Worm (Caenorhabditis elegans) whole organism, L1 larva: ENCODE data around the gene clec-128.

Experiments
- blmp-1 ChIP-seq: fragments of 150-350 bp; optimal IDR thresholded peaks from 2 replicates; lab custom pipeline; 2014; ENCODE audit warnings: missing biosample characterization, missing genetic modification characterization
- ceh-82 ChIP-seq, 3 experiments: fragments of 150-350 bp in 1 of 3; sonication (generic microtip) in 2 of 3; optimal IDR thresholded peaks; 2 replicates each; lab custom pipeline; 2014 to 2017; ENCODE audit warnings: missing biosample characterization in 3 of 3, missing genetic modification characterization in 3 of 3
- ces-1 ChIP-seq: fragments of 150-350 bp; optimal IDR thresholded peaks from 2 replicates; lab custom pipeline; 2014; ENCODE audit warnings: missing biosample characterization, missing genetic modification reagents, missing genetic modification characterization
- efl-1 ChIP-seq, 4 experiments: fragments of 150-350 bp; optimal IDR thresholded peaks in 3 of 4; peaks in 1 of 4; 1 replicate in 1 of 4; 2 replicates in 3 of 4; lab custom pipeline; 2014; ENCODE audit warnings: missing biosample characterization in 2 of 4, missing genetic modification characterization in 2 of 4, missing genetic modification reagents in 2 of 4
- elt-2 ChIP-seq: sonication (generic microtip); optimal IDR thresholded peaks from 2 replicates; lab custom pipeline; 2016; ENCODE audit warnings: missing genetic modification characterization, mild to moderate bottlenecking, inconsistent platforms, missing compliant biosample characterization, missing genetic modification reagents
- nhr-11 ChIP-seq: fragments of 150-350 bp; optimal IDR thresholded peaks from 2 replicates; lab custom pipeline; 2014; ENCODE audit warnings: missing biosample characterization, missing genetic modification characterization
- nhr-12 ChIP-seq: sonication (generic microtip); optimal IDR thresholded peaks from 2 replicates; lab custom pipeline; 2017; ENCODE audit warnings: missing biosample characterization, missing genetic modification characterization
- nhr-76 ChIP-seq: sonication (generic microtip); optimal IDR thresholded peaks from 2 replicates; lab custom pipeline; 2017; ENCODE audit warnings: missing biosample characterization, missing genetic modification characterization
- sup-37 ChIP-seq: fragments of 200-800 bp; sonication (Bioruptor generic); optimal IDR thresholded peaks from 2 replicates; lab custom pipeline; 2018; ENCODE audit warnings: mild to moderate bottlenecking, missing genetic modification characterization, missing compliant biosample characterization
- tbx-2 ChIP-seq: sonication (generic microtip); optimal IDR thresholded peaks from 2 replicates; lab custom pipeline; 2016; ENCODE audit warnings: missing genetic modification characterization, missing compliant biosample characterization
- ztf-11 ChIP-seq, 2 experiments: sonication (generic microtip); optimal IDR thresholded peaks; 2 replicates each; lab custom pipeline; 2016 to 2017; ENCODE audit warnings: missing genetic modification characterization in 2 of 2, missing biosample characterization in 1 of 2, missing compliant biosample characterization in 1 of 2

DNA sequence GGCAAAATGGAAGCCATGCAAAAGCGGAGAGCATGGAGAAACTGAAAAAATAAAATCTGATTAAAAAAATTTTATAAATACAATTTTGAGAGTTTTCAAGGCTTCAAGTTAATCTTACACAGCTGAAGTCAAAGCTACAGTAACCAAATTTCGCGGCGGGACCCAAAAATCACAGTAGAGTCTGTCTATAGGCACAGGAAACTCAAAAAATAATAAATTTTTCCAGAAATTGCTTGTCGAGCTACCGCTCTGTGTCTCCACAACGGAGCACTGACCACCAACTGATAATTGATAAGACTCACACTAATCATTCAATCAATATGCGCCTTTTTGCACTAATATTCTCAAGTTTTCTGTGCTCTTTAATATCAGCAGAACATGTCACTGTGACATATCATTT lies 20.5 kb downstream of the clec-128 start, which contains the start of gene W10G11.19:
- no peak for TF ChIP-seq blmp-1 (tag; lab: Kevin White, UChicago)
- no peak for TF ChIP-seq elt-2 (tag; lab: Kevin White, UChicago)
- no peak for TF ChIP-seq nhr-11 (tag; lab: Kevin White, UChicago)
- no peak for TF ChIP-seq ztf-11 (tag; optimal IDR thresholded peaks at IDR 0.05; lab: Kevin White, UChicago)
- TF ChIP-seq tbx-2 (tag; lab: Kevin White, UChicago): no peak
- no peak for TF ChIP-seq ceh-82 (tag; optimal IDR thresholded peaks at IDR 0.05; lab: Kevin White, UChicago)
- no peak for TF ChIP-seq efl-1 (optimal IDR thresholded peaks at IDR 0.05; lab: Kevin White, UChicago)
- TF ChIP-seq efl-1 (GFP tag; optimal IDR thresholded peaks at IDR 0.05 in 1 of 2; lab: Kevin White, UChicago): no peak
- TF ChIP-seq ces-1 (GFP tag; lab: Kevin White, UChicago): no peak
- TF ChIP-seq nhr-12 (tag; lab: Kevin White, UChicago): no peak
- no peak for TF ChIP-seq nhr-76 (tag; lab: Kevin White, UChicago)
- no peak for TF ChIP-seq sup-37 (GFP tag; lab: Kevin White, UChicago)
